Fruit fly (Drosophila melanogaster) whole organism, prepupa: ENCODE measurements around the gene Sxl.

Experiments used
- CG10669 ChIP-seq: fragments of 200-800 bp; sonication (Bioruptor generic); optimal IDR thresholded peaks from 3 replicates; lab custom pipeline; 2018; ENCODE audit warnings: missing biosample characterization, mild to moderate bottlenecking, missing genetic modification characterization, moderate library complexity
- Sox102F ChIP-seq: fragments of 200-800 bp; sonication (Bioruptor generic); optimal IDR thresholded peaks from 2 replicates; lab custom pipeline; 2016; ENCODE audit warnings: missing biosample characterization, mild to moderate bottlenecking, missing genetic modification characterization
- topi ChIP-seq: fragments of 200-800 bp; sonication (Bioruptor generic); optimal IDR thresholded peaks from 3 replicates; lab custom pipeline; 2016; ENCODE audit warnings: missing biosample characterization, missing genetic modification characterization

dm6 chrX:7122002-7122401, 24.1 kb upstream of the Sxl start:
- TF ChIP-seq CG10669 (no peak), topi (GFP tag; lab: Kevin White, UChicago) (no peak), Sox102F (GFP tag; lab: Kevin White, UChicago) (no peak)
